Worm (Caenorhabditis elegans) whole organism, late embryonic: ENCODE data around the gene ZK1098.9.

Experiments
- K09A11.1 ChIP-seq: sonication (generic microtip); optimal IDR thresholded peaks from 2 replicates; lab custom pipeline; 2017; ENCODE audit warnings: antibody characterized with exemption, mild to moderate bottlenecking, missing genetic modification characterization, missing compliant biosample characterization; ENCODE audit not compliant: insufficient read depth
- ceh-34 ChIP-seq: sonication (generic microtip); optimal IDR thresholded peaks from 2 replicates; lab custom pipeline; 2016; ENCODE audit warnings: mild to moderate bottlenecking, missing genetic modification characterization, missing compliant biosample characterization
- ceh-9 ChIP-seq: sonication (generic microtip); optimal IDR thresholded peaks from 2 replicates; lab custom pipeline; 2016; ENCODE audit warnings: mild to moderate bottlenecking, missing genetic modification characterization, inconsistent platforms, missing compliant biosample characterization
- dmd-4 ChIP-seq: sonication (generic microtip); optimal IDR thresholded peaks from 2 replicates; lab custom pipeline; 2016; ENCODE audit warnings: borderline replicate concordance, missing genetic modification characterization, missing compliant biosample characterization
- ets-4 ChIP-seq: sonication (generic microtip); optimal IDR thresholded peaks from 2 replicates; lab custom pipeline; 2016; ENCODE audit warnings: missing genetic modification characterization, missing compliant biosample characterization
- fkh-10 ChIP-seq: fragments of 150-350 bp; optimal IDR thresholded peaks from 2 replicates; lab custom pipeline; 2014; ENCODE audit warnings: missing biosample characterization, missing genetic modification reagents, missing genetic modification characterization
- fkh-6 ChIP-seq: sonication (generic microtip); optimal IDR thresholded peaks from 2 replicates; lab custom pipeline; 2016; ENCODE audit warnings: missing genetic modification characterization, missing compliant biosample characterization
- hlh-8 ChIP-seq: sonication (generic microtip); optimal IDR thresholded peaks from 2 replicates; lab custom pipeline; 2016; ENCODE audit warnings: missing genotype, missing genetic modification characterization, missing compliant biosample characterization
- nhr-11 ChIP-seq: fragments of 150-350 bp; optimal IDR thresholded peaks from 2 replicates; lab custom pipeline; 2014; ENCODE audit warnings: missing biosample characterization, missing genetic modification characterization
- pqm-1 ChIP-seq: sonication (generic microtip); optimal IDR thresholded peaks from 2 replicates; lab custom pipeline; 2016; ENCODE audit warnings: missing genetic modification characterization, missing compliant biosample characterization

ce11 chrIII:9561158-9561557, 16.9 kb downstream of the ZK1098.9 start, which contains the start of gene C48B4.8:
- TF ChIP-seq hlh-8 (tag; lab: Kevin White, UChicago) (no peak), ceh-34 (no peak), K09A11.1 (no peak), pqm-1 (tag; lab: Kevin White, UChicago) (no peak), ceh-9 (tag; lab: Kevin White, UChicago) (no peak), nhr-11 (tag; lab: Kevin White, UChicago) (no peak), fkh-6 (tag; lab: Kevin White, UChicago) (no peak), dmd-4 (tag; lab: Kevin White, UChicago) (no peak), fkh-10 (GFP tag; lab: Kevin White, UChicago) (no peak), ets-4 (tag; lab: Kevin White, UChicago) (no peak)
